Worm (Caenorhabditis elegans) whole organism, late embryonic: ENCODE results near the gene C54H2.4.

Source experiments
- pha-2 ChIP-seq: sonication (generic microtip); optimal IDR thresholded peaks from 2 replicates; lab custom pipeline; 2017; ENCODE audit warnings: mild to moderate bottlenecking, missing genetic modification characterization, missing compliant biosample characterization
- sdc-2 ChIP-seq: sonication (generic microtip); optimal IDR thresholded peaks from 2 replicates; lab custom pipeline; 2016; ENCODE audit warnings: missing genotype, missing genetic modification characterization, missing compliant biosample characterization
- unc-42 ChIP-seq: sonication (generic microtip); optimal IDR thresholded peaks from 2 replicates; lab custom pipeline; 2016; ENCODE audit warnings: missing genotype, missing genetic modification characterization, missing compliant biosample characterization

- TF ChIP-seq unc-42 (tag; lab: Kevin White, UChicago) (no peak), sdc-2 (tag; lab: Kevin White, UChicago) (no peak), pha-2 (no peak)
These were observed 46.5 kb upstream of the C54H2.4 start for ce11 chrX:5817078-5817477.
